Fruit fly (Drosophila melanogaster) whole organism, adult: ENCODE results near the gene CG42268.

Experiments
- CG11617 ChIP-seq: fragments of 200-800 bp; sonication (Bioruptor generic); optimal IDR thresholded peaks from 2 replicates; lab custom pipeline; 2017; ENCODE audit warnings: mild to moderate bottlenecking, missing biosample characterization, missing genetic modification reagents, missing genetic modification characterization
- CG14711 ChIP-seq: fragments of 200-800 bp; sonication (Bioruptor generic); optimal IDR thresholded peaks from 2 replicates; lab custom pipeline; 2018; ENCODE audit warnings: missing biosample characterization, mild to moderate bottlenecking, missing genetic modification characterization, moderate library complexity
- Mnt ChIP-seq: fragments of 200-800 bp; sonication (Bioruptor generic); optimal IDR thresholded peaks from 2 replicates; lab custom pipeline; 2016; ENCODE audit warnings: missing biosample characterization, mild to moderate bottlenecking, missing genetic modification characterization
- bab1 ChIP-seq: fragments of 200-800 bp; sonication (Bioruptor generic); optimal IDR thresholded peaks from 3 replicates; lab custom pipeline; 2019; ENCODE audit warnings: missing biosample characterization, mild to moderate bottlenecking, missing genetic modification characterization, moderate library complexity
- cnc ChIP-seq, 2 experiments: fragments of >200 bp; optimal IDR thresholded peaks; 2 replicates each; lab custom pipeline; 2017
- pad ChIP-seq: fragments of 200-800 bp; sonication (Bioruptor generic); optimal IDR thresholded peaks from 3 replicates; lab custom pipeline; 2017; ENCODE audit warnings: missing biosample characterization, missing genetic modification characterization, mild to moderate bottlenecking, moderate library complexity, missing genetic modification reagents
- toe ChIP-seq: fragments of 200-800 bp; sonication (Bioruptor generic); optimal IDR thresholded peaks from 2 replicates; lab custom pipeline; 2016; ENCODE audit warnings: missing biosample characterization, missing genetic modification characterization

- TF ChIP-seq bab1 (GFP tag; lab: Kevin White, UChicago) (no peak), pad (no peak), cnc (optimal IDR thresholded peaks at IDR 0.05; lab: Kevin White, UChicago) (no peak), CG11617 (no peak), CG14711 (tag; lab: Kevin White, UChicago) (no peak), Mnt (GFP tag; lab: Kevin White, UChicago) (no peak), toe (no peak)
Measured at dm6 chr3L:9745393-9745792, 14.8 kb downstream of the CG42268 start.
